Worm (Caenorhabditis elegans) whole organism, early embryonic: ENCODE measurements around the gene ttr-1.

Source experiments
- ama-1 ChIP-seq: fragments of 150-350 bp; optimal IDR thresholded peaks from 2 replicates; lab custom pipeline; 2014
- ets-7 ChIP-seq: sonication (generic microtip); optimal IDR thresholded peaks from 2 replicates; lab custom pipeline; 2016; ENCODE audit warnings: missing genotype, missing genetic modification characterization, missing compliant biosample characterization
- flt-1 ChIP-seq: fragments of 200-800 bp; sonication (Bioruptor generic); IDR thresholded peaks from 2 replicates; pipeline ENCODE4 v1.3.6; 2022; ENCODE audit warnings: missing genetic modification characterization, missing compliant biosample characterization

- TF ChIP-seq ama-1 (lab: Kevin White, UChicago) (no peak), flt-1 (no peak), ets-7 (tag; lab: Kevin White, UChicago) (no peak)
Measured at ce11 chrIII:9930406-9930805, 1.5 kb downstream of the ttr-1 start.
